Worm (Caenorhabditis elegans) whole organism, L3 larva: Measurements from ENCODE around the gene C35C5.10.

ENCODE experiments used
- R02D3.7 ChIP-seq: fragments of 150-350 bp; optimal IDR thresholded peaks from 2 replicates; lab custom pipeline; 2014; ENCODE audit warnings: missing biosample characterization, missing genetic modification characterization
- ama-1 ChIP-seq: fragments of 150-350 bp; optimal IDR thresholded peaks from 2 replicates; lab custom pipeline; 2018
- daf-12 ChIP-seq: fragments of 150-350 bp; optimal IDR thresholded peaks from 2 replicates; lab custom pipeline; 2014; ENCODE audit warnings: missing biosample characterization, missing genetic modification reagents, missing genetic modification characterization
- egl-27 ChIP-seq: sonication (generic microtip); optimal IDR thresholded peaks from 4 replicates; lab custom pipeline; 2017; ENCODE audit warnings: missing biosample characterization, missing genetic modification reagents, missing genetic modification characterization
- egl-5 ChIP-seq: fragments of 150-350 bp; optimal IDR thresholded peaks from 2 replicates; lab custom pipeline; 2017; ENCODE audit warnings: missing biosample characterization, missing genetic modification reagents, missing genetic modification characterization, inconsistent platforms
- elt-1 ChIP-seq: fragments of 150-350 bp; optimal IDR thresholded peaks from 2 replicates; lab custom pipeline; 2014; ENCODE audit warnings: missing biosample characterization, missing genetic modification characterization
- elt-2 ChIP-seq: sonication (generic microtip); optimal IDR thresholded peaks from 2 replicates; lab custom pipeline; 2016; ENCODE audit warnings: missing genetic modification reagents, mild to moderate bottlenecking, missing genetic modification characterization, missing compliant biosample characterization
- fkh-10 ChIP-seq: sonication (generic microtip); optimal IDR thresholded peaks from 2 replicates; lab custom pipeline; 2017; ENCODE audit warnings: missing biosample characterization, missing genetic modification reagents, missing genetic modification characterization
- fkh-2 ChIP-seq: fragments of 150-350 bp; optimal IDR thresholded peaks from 2 replicates; lab custom pipeline; 2014; ENCODE audit warnings: missing biosample characterization, missing genetic modification reagents, missing genetic modification characterization
- jun-1 ChIP-seq: fragments of 150-350 bp; optimal IDR thresholded peaks from 2 replicates; lab custom pipeline; 2014; ENCODE audit warnings: missing biosample characterization, missing genetic modification reagents, missing genetic modification characterization
- lin-15B ChIP-seq: fragments of 150-350 bp; optimal IDR thresholded peaks from 2 replicates; lab custom pipeline; 2014; ENCODE audit warnings: missing biosample characterization, missing genetic modification characterization
- lin-39 ChIP-seq: fragments of 150-350 bp; optimal IDR thresholded peaks from 2 replicates; lab custom pipeline; 2018; ENCODE audit warnings: missing biosample characterization, missing genetic modification reagents, missing genetic modification characterization
- lsy-12 ChIP-seq: sonication (generic microtip); optimal IDR thresholded peaks from 2 replicates; lab custom pipeline; 2016; ENCODE audit warnings: mild to moderate bottlenecking, missing genetic modification characterization, missing compliant biosample characterization
- nfya-1 ChIP-seq: sonication (generic microtip); optimal IDR thresholded peaks from 2 replicates; lab custom pipeline; 2017; ENCODE audit warnings: missing genetic modification characterization, mild to moderate bottlenecking, missing compliant biosample characterization, antibody characterized with exemption, moderate library complexity; ENCODE audit not compliant: insufficient read depth
- nhr-23 ChIP-seq: fragments of 150-350 bp; optimal IDR thresholded peaks from 2 replicates; lab custom pipeline; 2014; ENCODE audit warnings: missing biosample characterization, missing genetic modification reagents, missing genetic modification characterization
- nhr-237 ChIP-seq: fragments of 150-350 bp; optimal IDR thresholded peaks from 2 replicates; lab custom pipeline; 2014; ENCODE audit warnings: missing biosample characterization, missing genetic modification characterization
- nhr-25 ChIP-seq: sonication (generic microtip); optimal IDR thresholded peaks from 2 replicates; lab custom pipeline; 2017; ENCODE audit warnings: missing biosample characterization, missing genetic modification characterization
- nhr-28 ChIP-seq: fragments of 150-350 bp; optimal IDR thresholded peaks from 2 replicates; lab custom pipeline; 2014; ENCODE audit warnings: missing biosample characterization, missing genetic modification characterization
- nhr-43 ChIP-seq: sonication (generic microtip); optimal IDR thresholded peaks from 2 replicates; lab custom pipeline; 2016; ENCODE audit warnings: mild to moderate bottlenecking, missing genetic modification characterization, missing compliant biosample characterization; ENCODE audit not compliant: poor library complexity, severe bottlenecking
- nhr-76 ChIP-seq: fragments of 150-350 bp; sonication (generic microtip); optimal IDR thresholded peaks from 5 replicates; lab custom pipeline; 2014; ENCODE audit warnings: missing biosample characterization, missing genetic modification characterization
- pha-4 ChIP-seq: fragments of 150-350 bp; optimal IDR thresholded peaks from 2 replicates; lab custom pipeline; 2014; ENCODE audit warnings: missing biosample characterization, missing genetic modification reagents, missing genetic modification characterization
- pqm-1 ChIP-seq: fragments of 150-350 bp; optimal IDR thresholded peaks from 2 replicates; lab custom pipeline; 2017; ENCODE audit warnings: missing biosample characterization, missing genetic modification characterization, inconsistent platforms
- sea-2 ChIP-seq: fragments of 150-350 bp; sonication (generic microtip); optimal IDR thresholded peaks from 4 replicates; lab custom pipeline; 2014; ENCODE audit warnings: missing biosample characterization, missing genetic modification reagents, missing genetic modification characterization
- skn-1 ChIP-seq: fragments of 150-350 bp; optimal IDR thresholded peaks from 2 replicates; lab custom pipeline; 2014; ENCODE audit warnings: missing biosample characterization, missing genetic modification characterization
- snpc-4 ChIP-seq: fragments of 150-350 bp; optimal IDR thresholded peaks from 2 replicates; lab custom pipeline; 2014; ENCODE audit warnings: missing biosample characterization, missing genetic modification characterization
- tbx-2 ChIP-seq: sonication (generic microtip); optimal IDR thresholded peaks from 2 replicates; lab custom pipeline; 2016; ENCODE audit warnings: mild to moderate bottlenecking, missing genetic modification characterization, missing compliant biosample characterization
- unc-39 ChIP-seq: sonication (generic microtip); optimal IDR thresholded peaks from 4 replicates; lab custom pipeline; 2017; ENCODE audit warnings: missing biosample characterization, missing genetic modification characterization
- ztf-11 ChIP-seq: fragments of 150-350 bp; optimal IDR thresholded peaks from 2 replicates; lab custom pipeline; 2014; ENCODE audit warnings: missing biosample characterization, missing genetic modification characterization

Gene C35C5.10

DNA sequence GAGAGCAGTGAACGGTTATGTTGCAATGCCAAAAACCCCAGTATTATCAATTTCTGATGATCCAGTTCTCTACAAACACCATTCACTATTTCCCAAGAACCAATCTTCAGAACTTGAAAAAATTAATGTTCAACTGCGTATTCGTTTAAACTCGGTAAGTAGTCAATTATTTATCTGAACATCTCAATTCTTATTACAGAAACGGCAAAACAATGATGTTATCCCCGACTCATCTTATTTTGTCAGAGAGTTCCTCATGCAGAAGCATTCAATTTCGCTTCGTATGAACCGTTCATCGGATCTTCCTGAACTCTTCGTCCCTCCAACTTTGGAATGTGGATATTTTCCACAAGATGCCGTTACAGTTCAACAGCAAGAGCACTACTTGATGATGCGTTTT is 32.3 kb upstream of the C35C5.10 start:
- no peak for TF ChIP-seq fkh-2 (tag; lab: Kevin White, UChicago)
- TF ChIP-seq nhr-237: no peak
- TF ChIP-seq nhr-43 (tag; lab: Kevin White, UChicago): no peak

ce11 chrX:11533543-11534003 is 22.5 kb upstream of the C35C5.10 start, which contains the start of gene C35C5.8:
TSS of gene C35C5.8 (plus strand) at chrX:11533593.
- peak; percentile 6 for TF ChIP-seq nhr-43 (tag; lab: Kevin White, UChicago)
- peak; percentile 4 for TF ChIP-seq pqm-1 (tag; lab: Kevin White, UChicago)
- TF ChIP-seq pha-4: no peak
- TF ChIP-seq, all 47 proteins: peak for 2

- TF ChIP-seq nhr-43 (tag; lab: Kevin White, UChicago): peak; percentile 1
- no peak for TF ChIP-seq daf-12
Observed at ce11 chrX:11534443-11534842, 21.6 kb upstream of the C35C5.10 start.

DNA sequence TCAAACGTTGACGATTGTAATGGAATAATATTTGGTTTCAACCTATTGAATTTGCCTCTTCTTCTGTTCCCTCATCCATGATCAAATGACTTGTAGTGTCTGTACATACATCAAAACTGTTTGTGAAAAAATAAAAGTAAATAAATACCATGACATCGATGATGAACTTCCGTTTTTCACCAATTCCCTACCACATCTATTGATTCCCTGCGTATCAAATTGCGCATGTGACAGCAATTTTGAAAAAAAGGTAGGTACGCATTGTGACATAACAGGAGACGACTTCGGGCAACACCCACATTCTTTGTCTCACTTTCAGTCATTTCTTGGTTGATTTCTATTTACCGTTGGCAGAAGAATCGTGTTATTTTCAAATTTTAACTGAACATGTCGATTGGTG is 19.6 kb upstream of the C35C5.10 start, which contains the start of gene C35C5.9:
Gene C35C5.9 (plus strand): TSS at position 161 of the 400 bp plus-strand sequence.
- no peak for TF ChIP-seq ama-1
- TF ChIP-seq tbx-2 (tag; lab: Kevin White, UChicago): no peak
- no peak for TF ChIP-seq pqm-1 (tag; lab: Kevin White, UChicago)
- TF ChIP-seq nhr-23 (tag; lab: Kevin White, UChicago): peak; percentile 15
- no peak for TF ChIP-seq pha-4
- TF ChIP-seq egl-5 (tag; lab: Kevin White, UChicago): no peak
- TF ChIP-seq nhr-25: peak; percentile 11
- TF ChIP-seq, all 47 proteins: peak for 2

DNA sequence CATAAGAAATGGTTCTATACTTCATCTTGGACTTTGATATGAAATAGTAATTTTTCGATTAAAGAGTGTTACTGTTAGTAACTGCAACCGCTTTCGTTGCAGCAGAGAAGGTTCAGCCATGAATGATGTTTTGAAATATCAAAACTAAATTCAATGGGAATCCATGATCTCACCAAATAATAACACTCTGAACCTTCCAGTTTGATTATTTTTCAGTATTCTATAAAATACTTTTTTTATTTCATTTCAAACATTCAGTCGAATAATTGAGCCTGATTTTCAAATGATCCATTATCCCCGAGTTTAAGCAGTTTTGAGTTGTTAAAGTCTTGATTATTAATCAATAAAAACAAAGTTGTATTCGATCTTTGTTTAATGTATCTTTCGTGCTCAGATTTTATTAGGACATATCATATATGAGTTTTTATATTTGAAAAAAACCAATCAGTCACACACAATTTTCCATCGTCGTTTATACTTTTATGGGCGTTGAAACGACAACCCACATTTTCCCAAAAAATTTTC is 18.7 kb upstream of the C35C5.10 start, which contains the start of gene gcp-2.2:
Gene gcp-2.2 (plus strand): TSS at position 475 of the 525 bp plus-strand sequence.
- TF ChIP-seq lsy-12 (tag; lab: Kevin White, UChicago): no peak
- no peak for TF ChIP-seq skn-1 (tag; lab: Kevin White, UChicago)
- TF ChIP-seq lin-15B: no peak
- no peak for TF ChIP-seq lin-39 (tag; lab: Kevin White, UChicago)
- TF ChIP-seq ztf-11: no peak
- no peak for TF ChIP-seq elt-1
- TF ChIP-seq nhr-23 (tag; lab: Kevin White, UChicago): no peak
- no peak for TF ChIP-seq nhr-28 (tag; lab: Kevin White, UChicago)
- TF ChIP-seq snpc-4 (tag; lab: Kevin White, UChicago): no peak
- TF ChIP-seq sea-2 (GFP tag; lab: Kevin White, UChicago): no peak
- TF ChIP-seq elt-2 (tag; lab: Kevin White, UChicago): no peak
- no peak for TF ChIP-seq nhr-43 (tag; lab: Kevin White, UChicago)
- no peak for TF ChIP-seq nfya-1 (tag; lab: Kevin White, UChicago)
- no peak for TF ChIP-seq nhr-76
- TF ChIP-seq nhr-25: no peak
- TF ChIP-seq pqm-1 (tag; lab: Kevin White, UChicago): no peak
- TF ChIP-seq egl-27 (tag; lab: Kevin White, UChicago): no peak
- no peak for TF ChIP-seq R02D3.7
- no peak for TF ChIP-seq fkh-10 (GFP tag; lab: Kevin White, UChicago)
- TF ChIP-seq jun-1 (tag; lab: Kevin White, UChicago): no peak

- TF ChIP-seq egl-5 (tag; lab: Kevin White, UChicago): no peak
- no peak for TF ChIP-seq fkh-2 (tag; lab: Kevin White, UChicago)
- no peak for TF ChIP-seq R02D3.7
- TF ChIP-seq nhr-23 (tag; lab: Kevin White, UChicago): no peak
- no peak for TF ChIP-seq unc-39 (tag; lab: Kevin White, UChicago)
Observed at ce11 chrX:11541690-11542089, 14.4 kb upstream of the C35C5.10 start.
